Worm (Caenorhabditis elegans) whole organism, L1 larva: ENCODE measurements around the gene ekl-6.

Experiments used
- C04F5.9 ChIP-seq: sonication (generic microtip); optimal IDR thresholded peaks from 2 replicates; lab custom pipeline; 2016; ENCODE audit warnings: missing genetic modification characterization, missing compliant biosample characterization
- C16A3.4 ChIP-seq: fragments of 150-350 bp; optimal IDR thresholded peaks from 2 replicates; lab custom pipeline; 2014; ENCODE audit warnings: missing biosample characterization, missing genetic modification characterization
- alr-1 ChIP-seq: fragments of 200-800 bp; sonication (Bioruptor generic); optimal IDR thresholded peaks from 2 replicates; lab custom pipeline; 2018; ENCODE audit warnings: borderline replicate concordance, mild to moderate bottlenecking, missing genetic modification characterization, missing compliant biosample characterization
- ama-1 ChIP-seq: fragments of 150-350 bp; optimal IDR thresholded peaks from 2 replicates; lab custom pipeline; 2014
- blmp-1 ChIP-seq: fragments of 150-350 bp; optimal IDR thresholded peaks from 2 replicates; lab custom pipeline; 2014; ENCODE audit warnings: missing biosample characterization, missing genetic modification characterization
- ceh-63 ChIP-seq: fragments of 200-800 bp; sonication (Bioruptor generic); optimal IDR thresholded peaks from 2 replicates; lab custom pipeline; 2018; ENCODE audit warnings: mild to moderate bottlenecking, missing genetic modification characterization, missing compliant biosample characterization
- ceh-82 ChIP-seq, 3 experiments: fragments of 150-350 bp in 1 of 3; sonication (generic microtip) in 2 of 3; optimal IDR thresholded peaks; 2 replicates each; lab custom pipeline; 2014 to 2017; ENCODE audit warnings: missing biosample characterization in 3 of 3, missing genetic modification characterization in 3 of 3
- dpl-1 ChIP-seq, 3 experiments: fragments of 150-350 bp in 2 of 3; sonication (generic microtip) in 1 of 3; optimal IDR thresholded peaks; 2 replicates each; lab custom pipeline; 2014 to 2017; ENCODE audit warnings: missing biosample characterization in 3 of 3, missing genetic modification characterization in 3 of 3, missing genetic modification reagents in 3 of 3
- dsc-1 ChIP-seq: sonication (generic microtip); optimal IDR thresholded peaks from 2 replicates; lab custom pipeline; 2016; ENCODE audit warnings: mild to moderate bottlenecking, missing genetic modification characterization, missing compliant biosample characterization
- egl-27 ChIP-seq, 2 experiments: fragments of 150-350 bp in 1 of 2; sonication (generic microtip); optimal IDR thresholded peaks; 3 replicates each; lab custom pipeline; 2017 to 2018; ENCODE audit warnings: missing biosample characterization in 2 of 2, missing genetic modification characterization in 2 of 2, missing genetic modification reagents in 2 of 2
- fkh-4 ChIP-seq: sonication (generic microtip); optimal IDR thresholded peaks from 2 replicates; lab custom pipeline; 2016; ENCODE audit warnings: missing compliant biosample characterization, missing genetic modification characterization, borderline replicate concordance
- fkh-8 ChIP-seq: sonication (generic microtip); optimal IDR thresholded peaks from 2 replicates; lab custom pipeline; 2016; ENCODE audit warnings: mild to moderate bottlenecking, missing genetic modification characterization, missing compliant biosample characterization
- fos-1 ChIP-seq: fragments of 150-350 bp; optimal IDR thresholded peaks from 2 replicates; lab custom pipeline; 2014; ENCODE audit warnings: missing biosample characterization, missing genetic modification characterization
- grh-1 ChIP-seq: fragments of 200-800 bp; sonication (Bioruptor generic); IDR thresholded peaks from 2 replicates; pipeline ENCODE4 v1.3.6; 2022; ENCODE audit warnings: missing genetic modification reagents, missing genetic modification characterization, missing compliant biosample characterization
- hlh-17 ChIP-seq: fragments of 200-800 bp; sonication (Bioruptor generic); optimal IDR thresholded peaks from 2 replicates; lab custom pipeline; 2018; ENCODE audit warnings: missing genetic modification characterization, mild to moderate bottlenecking, missing compliant biosample characterization, moderate library complexity, borderline replicate concordance
- hpl-2 ChIP-seq: fragments of 150-350 bp; optimal IDR thresholded peaks from 2 replicates; lab custom pipeline; 2014; ENCODE audit warnings: missing biosample characterization, missing genetic modification reagents, missing genetic modification characterization
- irx-1 ChIP-seq: sonication (generic microtip); optimal IDR thresholded peaks from 2 replicates; lab custom pipeline; 2016; ENCODE audit warnings: missing genetic modification characterization, missing compliant biosample characterization
- isw-1 ChIP-seq: fragments of 200-800 bp; sonication (Bioruptor generic); IDR thresholded peaks from 2 replicates; pipeline ENCODE4 v1.3.6; 2022; ENCODE audit warnings: missing genetic modification characterization, missing compliant biosample characterization
- jun-1 ChIP-seq: fragments of 150-350 bp; optimal IDR thresholded peaks from 2 replicates; lab custom pipeline; 2014; ENCODE audit warnings: missing biosample characterization, missing genetic modification reagents, missing genetic modification characterization
- lin-14 ChIP-seq: fragments of 200-800 bp; sonication (Bioruptor generic); optimal IDR thresholded peaks from 2 replicates; lab custom pipeline; 2018; ENCODE audit warnings: mild to moderate bottlenecking, missing genetic modification characterization, moderate library complexity, missing compliant biosample characterization
- lin-39 ChIP-seq: fragments of 150-350 bp; optimal IDR thresholded peaks from 2 replicates; lab custom pipeline; 2014; ENCODE audit warnings: missing biosample characterization, missing genetic modification reagents, missing genetic modification characterization
- lsy-2 ChIP-seq, 2 experiments: fragments of 150-350 bp; optimal IDR thresholded peaks; 2 replicates each; lab custom pipeline; 2014; ENCODE audit warnings: missing biosample characterization in 2 of 2, missing genetic modification characterization in 2 of 2
- mdl-1 ChIP-seq, 2 experiments: fragments of 150-350 bp; optimal IDR thresholded peaks; 2 replicates each; lab custom pipeline; 2014 to 2017; ENCODE audit warnings: missing biosample characterization in 2 of 2, missing genetic modification characterization in 2 of 2, inconsistent platforms in 1 of 2
- mep-1 ChIP-seq: fragments of 150-350 bp; optimal IDR thresholded peaks from 2 replicates; lab custom pipeline; 2014; ENCODE audit warnings: missing biosample characterization, missing genetic modification characterization
- nhr-19 ChIP-seq: fragments of 200-800 bp; sonication (Bioruptor generic); conservative IDR thresholded peaks from 2 replicates; pipeline ENCODE4 v1.3.6; 2022; ENCODE audit warnings: missing genetic modification characterization, missing compliant biosample characterization
- nhr-20 ChIP-seq: sonication (generic microtip); optimal IDR thresholded peaks from 2 replicates; lab custom pipeline; 2016; ENCODE audit warnings: mild to moderate bottlenecking, missing genetic modification characterization, missing compliant biosample characterization
- nhr-237 ChIP-seq: fragments of 150-350 bp; optimal IDR thresholded peaks from 2 replicates; lab custom pipeline; 2014; ENCODE audit warnings: missing biosample characterization, missing genetic modification characterization
- nhr-28 ChIP-seq: fragments of 150-350 bp; optimal IDR thresholded peaks from 2 replicates; lab custom pipeline; 2014; ENCODE audit warnings: missing biosample characterization, missing genetic modification characterization
- nhr-47 ChIP-seq: sonication (generic microtip); optimal IDR thresholded peaks from 2 replicates; lab custom pipeline; 2016; ENCODE audit warnings: mild to moderate bottlenecking, missing genetic modification characterization, moderate library complexity, missing compliant biosample characterization
- nhr-71 ChIP-seq: sonication (generic microtip); optimal IDR thresholded peaks from 2 replicates; lab custom pipeline; 2016; ENCODE audit warnings: mild to moderate bottlenecking, missing genetic modification characterization, moderate library complexity, missing compliant biosample characterization
- nhr-76 ChIP-seq: sonication (generic microtip); optimal IDR thresholded peaks from 2 replicates; lab custom pipeline; 2017; ENCODE audit warnings: missing biosample characterization, missing genetic modification characterization
- nhr-85 ChIP-seq: sonication (generic microtip); peaks from one replicate; lab custom pipeline; 2016; ENCODE audit warnings: missing genetic modification characterization, inconsistent platforms, missing compliant biosample characterization
- nhr-90 ChIP-seq: sonication (generic microtip); optimal IDR thresholded peaks from 2 replicates; lab custom pipeline; 2016; ENCODE audit warnings: mild to moderate bottlenecking, missing genetic modification characterization, missing compliant biosample characterization; ENCODE audit not compliant: poor library complexity
- pax-3 ChIP-seq: fragments of 200-800 bp; sonication (Bioruptor generic); optimal IDR thresholded peaks from 2 replicates; lab custom pipeline; 2018; ENCODE audit warnings: mild to moderate bottlenecking, missing genetic modification characterization, moderate library complexity, missing compliant biosample characterization
- rnt-1 ChIP-seq: sonication (generic microtip); optimal IDR thresholded peaks from 2 replicates; lab custom pipeline; 2016; ENCODE audit warnings: mild to moderate bottlenecking, missing genetic modification characterization, moderate library complexity, missing compliant biosample characterization
- skn-1 ChIP-seq: fragments of 150-350 bp; optimal IDR thresholded peaks from 2 replicates; lab custom pipeline; 2014; ENCODE audit warnings: missing biosample characterization, missing genetic modification characterization
- sox-4 ChIP-seq: sonication (generic microtip); optimal IDR thresholded peaks from 2 replicates; lab custom pipeline; 2016; ENCODE audit warnings: missing genetic modification characterization, missing compliant biosample characterization
- sptf-1 ChIP-seq: fragments of 150-350 bp; optimal IDR thresholded peaks from 2 replicates; lab custom pipeline; 2014; ENCODE audit warnings: missing biosample characterization, missing genetic modification characterization
- unc-30 ChIP-seq: sonication (generic microtip); optimal IDR thresholded peaks from 2 replicates; lab custom pipeline; 2017; ENCODE audit warnings: missing biosample characterization, missing genetic modification characterization
- unc-62 ChIP-seq: fragments of 150-350 bp; optimal IDR thresholded peaks from 2 replicates; lab custom pipeline; 2014; ENCODE audit warnings: missing biosample characterization, missing genetic modification reagents, missing genetic modification characterization
- unc-86 ChIP-seq: sonication (generic microtip); optimal IDR thresholded peaks from 2 replicates; lab custom pipeline; 2016; ENCODE audit warnings: missing genetic modification characterization, missing compliant biosample characterization
- unc-98 ChIP-seq: fragments of 200-800 bp; sonication (Bioruptor generic); IDR thresholded peaks from 2 replicates; pipeline ENCODE4 v1.3.6; 2022; ENCODE audit warnings: missing genetic modification characterization, missing compliant biosample characterization
- vab-15 ChIP-seq: sonication (generic microtip); optimal IDR thresholded peaks from 2 replicates; lab custom pipeline; 2017; ENCODE audit warnings: missing genotype, mild to moderate bottlenecking, missing genetic modification characterization, missing compliant biosample characterization
- ztf-4 ChIP-seq: fragments of 150-350 bp; optimal IDR thresholded peaks from 2 replicates; lab custom pipeline; 2014; ENCODE audit warnings: missing biosample characterization, missing genetic modification characterization

The ekl-6 gene

DNA sequence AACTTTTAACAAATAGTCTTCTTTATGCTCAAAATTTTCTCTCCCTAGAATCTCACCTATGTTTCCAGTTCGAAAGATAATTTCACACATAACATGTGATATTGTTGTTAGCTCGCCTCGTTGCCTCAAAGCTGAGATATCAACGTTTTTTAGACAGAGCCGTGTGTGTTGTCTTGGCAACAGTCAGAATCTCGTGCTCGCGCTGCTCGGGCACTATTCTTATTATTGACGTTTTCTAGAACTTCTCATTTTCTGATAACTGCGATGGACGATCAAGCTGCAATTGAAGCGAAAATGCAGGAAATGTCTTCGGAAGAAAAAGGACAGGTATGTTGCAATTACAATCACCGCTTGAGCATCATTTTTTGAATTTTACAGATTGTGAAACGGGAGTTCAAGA, 28.4 kb upstream of the ekl-6 start, which contains the start of gene xbx-3 (continued):
- TF ChIP-seq nhr-76 (tag; lab: Kevin White, UChicago) (no peak), nhr-20 (peak; percentile 13), egl-27 (tag; optimal IDR thresholded peaks at IDR 0.05; lab: Kevin White, UChicago) (no peak), dpl-1 (GFP tag; optimal IDR thresholded peaks at IDR 0.05; lab: Kevin White, UChicago) (no peak), dsc-1 (peak; percentile 29), nhr-85 (tag; lab: Kevin White, UChicago) (no peak), nhr-19 (GFP tag; lab: Robert Waterston, UW) (no peak), lin-14 (GFP tag; lab: Kevin White, UChicago) (no peak), blmp-1 (tag; lab: Kevin White, UChicago) (no peak), sox-4 (peak; percentile 84), C04F5.9 (tag; lab: Kevin White, UChicago) (no peak), nhr-237 (tag; lab: Kevin White, UChicago) (no peak), irx-1 (no peak), unc-98 (GFP tag; lab: Robert Waterston, UW) (no peak), fkh-8 (tag; lab: Kevin White, UChicago) (peak; percentile 98), ztf-4 (tag; lab: Kevin White, UChicago) (peak; percentile 34), mep-1 (peak; percentile 20), ama-1 (no peak), mdl-1 (tag; optimal IDR thresholded peaks at IDR 0.05; lab: Kevin White, UChicago) (no peak), sptf-1 (tag; lab: Kevin White, UChicago) (no peak), unc-30 (tag; lab: Kevin White, UChicago) (no peak), hpl-2 (no peak), alr-1 (no peak), nhr-90 (tag; lab: Kevin White, UChicago) (no peak), isw-1 (no peak), pax-3 (tag; lab: Kevin White, UChicago) (peak; percentile 29), nhr-47 (tag; lab: Kevin White, UChicago) (peak; percentile 79), skn-1 (no peak), jun-1 (no peak), ceh-82 (tag; optimal IDR thresholded peaks at IDR 0.05; lab: Kevin White, UChicago) (no peak), hlh-17 (GFP tag; lab: Kevin White, UChicago) (no peak), fkh-4 (tag; lab: Kevin White, UChicago) (no peak), grh-1 (GFP tag; lab: Robert Waterston, UW) (no peak), lin-39 (no peak), rnt-1 (tag; lab: Kevin White, UChicago) (no peak), fos-1 (no peak), nhr-28 (tag; lab: Kevin White, UChicago) (no peak), nhr-71 (tag; lab: Kevin White, UChicago) (peak; percentile 84), unc-62 (GFP tag; lab: Kevin White, UChicago) (no peak), unc-86 (tag; lab: Kevin White, UChicago) (no peak), C16A3.4 (no peak), vab-15 (tag; lab: Kevin White, UChicago) (no peak), ceh-63 (GFP tag; lab: Kevin White, UChicago) (no peak), lsy-2 (tag; optimal IDR thresholded peaks at IDR 0.05; lab: Kevin White, UChicago) (no peak)
- TF ChIP-seq, all 84 proteins: peak for 13

DNA sequence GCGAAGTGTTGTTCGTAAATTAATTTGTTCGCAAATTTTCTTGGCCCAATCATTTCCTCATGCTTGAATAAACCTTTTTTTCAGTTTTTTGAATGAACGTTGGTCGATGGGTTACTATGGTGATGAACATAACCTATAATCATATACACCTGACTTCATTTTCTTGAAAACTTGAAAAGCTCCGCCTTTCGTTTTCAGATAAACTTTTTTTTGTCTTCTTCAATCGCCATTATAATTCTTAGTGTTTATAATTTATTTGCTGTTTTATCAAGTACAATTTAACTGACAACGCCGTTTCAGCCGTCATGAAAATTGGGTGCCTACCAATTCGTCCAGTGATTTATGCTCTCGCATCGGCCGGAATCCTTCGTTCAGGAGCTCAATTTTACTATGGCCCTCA, 27.1 kb upstream of the ekl-6 start, which contains the start of gene M04D8.7:
M04D8.7 (plus strand) TSS at position 301 of the 400 bp plus-strand sequence.
- TF ChIP-seq nhr-71 (tag; lab: Kevin White, UChicago) (peak; percentile 12), fkh-8 (tag; lab: Kevin White, UChicago) (peak; percentile 41), hpl-2 (no peak)
